Worm (Caenorhabditis elegans) whole organism, L4 larva: ENCODE measurements around the gene ZK757.2.

ENCODE experiments used
- D1046.2 ChIP-seq: fragments of 200-800 bp; sonication (Bioruptor generic); IDR thresholded peaks from 2 replicates; pipeline ENCODE4 v1.3.6; 2022; ENCODE audit warnings: missing genetic modification characterization, missing compliant biosample characterization
- F26F4.8 ChIP-seq: fragments of 200-800 bp; sonication (Bioruptor generic); conservative IDR thresholded peaks from 2 replicates; pipeline ENCODE4 v1.3.6; 2022; ENCODE audit warnings: missing genetic modification characterization, missing compliant biosample characterization
- F44E2.7 ChIP-seq: fragments of 200-800 bp; sonication (Bioruptor generic); IDR thresholded peaks from 2 replicates; pipeline ENCODE4 v2.1.2; 2022; ENCODE audit warnings: missing genetic modification characterization, missing compliant biosample characterization
- R02D3.7 ChIP-seq: fragments of 150-350 bp; sonication (generic microtip); optimal IDR thresholded peaks from 3 replicates; lab custom pipeline; 2014; ENCODE audit warnings: missing biosample characterization, missing genetic modification characterization
- ZK546.5 ChIP-seq, 2 experiments: sonication (generic microtip); optimal IDR thresholded peaks; 2 replicates each; lab custom pipeline; 2017; ENCODE audit warnings: missing biosample characterization in 2 of 2, missing genetic modification characterization in 2 of 2
- aha-1 ChIP-seq: fragments of 150-350 bp; peaks from one replicate; lab custom pipeline; 2014; ENCODE audit warnings: missing biosample characterization, missing genetic modification characterization
- daf-16 ChIP-seq, 3 experiments: sonication (generic microtip); optimal IDR thresholded peaks; 2 replicates each; lab custom pipeline; 2016 to 2017; ENCODE audit warnings: missing genetic modification characterization in 3 of 3, missing genetic modification reagents in 3 of 3, mild to moderate bottlenecking in 2 of 3, missing compliant biosample characterization in 2 of 3, missing biosample characterization in 1 of 3, moderate library complexity in 1 of 3
- daf-8 ChIP-seq: fragments of 200-800 bp; sonication (Bioruptor generic); IDR thresholded peaks from 2 replicates; pipeline ENCODE4 v1.3.6; 2022; ENCODE audit warnings: missing genetic modification characterization, missing compliant biosample characterization
- dmd-6 ChIP-seq: fragments of 200-800 bp; sonication (Bioruptor generic); IDR thresholded peaks from 2 replicates; pipeline ENCODE4 v1.3.6; 2022; ENCODE audit warnings: missing genetic modification reagents, missing genetic modification characterization, missing compliant biosample characterization
- dpl-1 ChIP-seq: fragments of 150-350 bp; optimal IDR thresholded peaks from 2 replicates; lab custom pipeline; 2014; ENCODE audit warnings: missing biosample characterization, missing genetic modification reagents, missing genetic modification characterization
- duxl-1 ChIP-seq: sonication (generic microtip); optimal IDR thresholded peaks from 2 replicates; lab custom pipeline; 2016; ENCODE audit warnings: mild to moderate bottlenecking, missing genetic modification characterization, moderate library complexity, missing compliant biosample characterization; ENCODE audit not compliant: poor library complexity
- dve-1 ChIP-seq: sonication (generic microtip); optimal IDR thresholded peaks from 2 replicates; lab custom pipeline; 2017; ENCODE audit warnings: antibody characterized with exemption, mild to moderate bottlenecking, missing genetic modification characterization, missing compliant biosample characterization; ENCODE audit not compliant: insufficient read depth
- egl-27 ChIP-seq: sonication (generic microtip); optimal IDR thresholded peaks from 3 replicates; lab custom pipeline; 2017; ENCODE audit warnings: missing biosample characterization, missing genetic modification reagents, missing genetic modification characterization
- fkh-10 ChIP-seq: fragments of 150-350 bp; optimal IDR thresholded peaks from 2 replicates; lab custom pipeline; 2014; ENCODE audit warnings: missing biosample characterization, missing genetic modification reagents, missing genetic modification characterization
- hif-1 ChIP-seq, 2 experiments: sonication (generic microtip); optimal IDR thresholded peaks; 2 replicates each; lab custom pipeline; 2016 to 2017; ENCODE audit warnings: missing compliant biosample characterization in 2 of 2, missing genetic modification characterization in 2 of 2, missing genetic modification reagents in 2 of 2, missing genotype in 2 of 2, mild to moderate bottlenecking in 1 of 2
- hlh-11 ChIP-seq: fragments of 200-800 bp; sonication (Bioruptor generic); optimal IDR thresholded peaks from 2 replicates; lab custom pipeline; 2018; ENCODE audit warnings: mild to moderate bottlenecking, missing genetic modification characterization, missing compliant biosample characterization
- hlh-30 ChIP-seq: sonication (generic microtip); optimal IDR thresholded peaks from 2 replicates; lab custom pipeline; 2017; ENCODE audit warnings: antibody characterized with exemption, mild to moderate bottlenecking, missing genetic modification characterization, missing compliant biosample characterization; ENCODE audit not compliant: insufficient read depth
- lin-29 ChIP-seq: fragments of 200-800 bp; sonication (Bioruptor generic); IDR thresholded peaks from 2 replicates; pipeline ENCODE4 v1.3.6; 2022; ENCODE audit warnings: missing genetic modification reagents, missing genetic modification characterization, missing compliant biosample characterization
- lin-39 ChIP-seq: fragments of 150-350 bp; optimal IDR thresholded peaks from 2 replicates; lab custom pipeline; 2014; ENCODE audit warnings: missing biosample characterization, missing genetic modification reagents, missing genetic modification characterization
- lir-3 ChIP-seq: sonication (generic microtip); optimal IDR thresholded peaks from 2 replicates; lab custom pipeline; 2016; ENCODE audit warnings: mild to moderate bottlenecking, missing genetic modification characterization, missing compliant biosample characterization
- madf-9 ChIP-seq: fragments of 200-800 bp; sonication (Bioruptor generic); conservative IDR thresholded peaks from 2 replicates; pipeline ENCODE4 v1.3.6; 2022; ENCODE audit warnings: missing genetic modification reagents, missing genetic modification characterization, missing compliant biosample characterization
- mdl-1 ChIP-seq, 2 experiments: fragments of 150-350 bp in 1 of 2; sonication (generic microtip) in 1 of 2; optimal IDR thresholded peaks; 2 replicates each; lab custom pipeline; 2014 to 2017; ENCODE audit warnings: missing biosample characterization in 2 of 2, missing genetic modification characterization in 2 of 2
- mdt-29 ChIP-seq: fragments of 200-800 bp; sonication (Bioruptor generic); IDR thresholded peaks from 2 replicates; pipeline ENCODE4 v1.3.6; 2022; ENCODE audit warnings: missing genetic modification reagents, missing genetic modification characterization, missing compliant biosample characterization
- mep-1 ChIP-seq: fragments of 150-350 bp; sonication (generic microtip); optimal IDR thresholded peaks from 3 replicates; lab custom pipeline; 2014; ENCODE audit warnings: missing biosample characterization, missing genetic modification characterization
- mes-2 ChIP-seq: sonication (generic microtip); optimal IDR thresholded peaks from 2 replicates; lab custom pipeline; 2016; ENCODE audit warnings: missing genotype, mild to moderate bottlenecking, missing genetic modification characterization, missing compliant biosample characterization; ENCODE audit not compliant: poor library complexity, severe bottlenecking
- nhr-11 ChIP-seq: fragments of 150-350 bp; optimal IDR thresholded peaks from 2 replicates; lab custom pipeline; 2014; ENCODE audit warnings: missing biosample characterization, missing genetic modification characterization
- nhr-25 ChIP-seq: sonication (generic microtip); optimal IDR thresholded peaks from 2 replicates; lab custom pipeline; 2017; ENCODE audit warnings: missing genetic modification characterization, mild to moderate bottlenecking, missing compliant biosample characterization, antibody characterized with exemption, moderate library complexity, borderline replicate concordance; ENCODE audit not compliant: insufficient read depth
- nhr-28 ChIP-seq: fragments of 150-350 bp; optimal IDR thresholded peaks from 2 replicates; lab custom pipeline; 2014; ENCODE audit warnings: missing biosample characterization, missing genetic modification characterization
- nhr-48 ChIP-seq: sonication (generic microtip); optimal IDR thresholded peaks from 2 replicates; lab custom pipeline; 2016; ENCODE audit warnings: mild to moderate bottlenecking, missing genetic modification characterization, missing compliant biosample characterization
- nhr-77 ChIP-seq: fragments of 150-350 bp; optimal IDR thresholded peaks from 2 replicates; lab custom pipeline; 2014; ENCODE audit warnings: missing biosample characterization, missing genetic modification characterization
- php-3 ChIP-seq: fragments of 200-800 bp; sonication (Bioruptor generic); IDR thresholded peaks from 2 replicates; pipeline ENCODE4 v1.3.6; 2022; ENCODE audit warnings: missing genetic modification reagents, missing genetic modification characterization, missing compliant biosample characterization
- pqm-1 ChIP-seq: sonication (generic microtip); optimal IDR thresholded peaks from 2 replicates; lab custom pipeline; 2017; ENCODE audit warnings: missing biosample characterization, missing genetic modification characterization
- tra-1 ChIP-seq: fragments of 200-800 bp; sonication (Bioruptor generic); IDR thresholded peaks from 2 replicates; pipeline ENCODE4 v1.3.6; 2022; ENCODE audit warnings: missing genetic modification reagents, missing genetic modification characterization, missing compliant biosample characterization
- unc-62 ChIP-seq, 3 experiments: fragments of 150-350 bp in 1 of 3; sonication (generic microtip); optimal IDR thresholded peaks in 2 of 3; peaks in 1 of 3; 1 replicate in 1 of 3; 2 replicates in 2 of 3; lab custom pipeline; 2014 to 2017; ENCODE audit warnings: missing biosample characterization in 3 of 3, missing genetic modification characterization in 3 of 3, missing genetic modification reagents in 3 of 3, missing genotype in 1 of 3

Gene ZK757.2

ce11 chrIII:9858061-9858460 lies 20.7 kb downstream of the ZK757.2 start (continued):
- TF ChIP-seq D1046.2 (GFP tag; lab: Robert Waterston, UW) (no peak), R02D3.7 (tag; lab: Kevin White, UChicago) (no peak), ZK546.5 (tag; optimal IDR thresholded peaks at IDR 0.05; lab: Kevin White, UChicago) (no peak), hif-1 (tag; optimal IDR thresholded peaks at IDR 0.05; lab: Kevin White, UChicago) (no peak), mdt-29 (no peak), fkh-10 (GFP tag; lab: Kevin White, UChicago) (no peak), nhr-48 (tag; lab: Kevin White, UChicago) (peak; percentile 32), lin-29 (GFP tag; lab: Robert Waterston, UW) (no peak), dmd-6 (GFP tag; lab: Robert Waterston, UW) (peak; percentile 12; the same call in 1 of the 2 replicates), madf-9 (no peak), dve-1 (tag; lab: Kevin White, UChicago) (peak; percentile 61), daf-8 (GFP tag; lab: Robert Waterston, UW) (no peak), unc-62 (GFP tag; optimal IDR thresholded peaks at IDR 0.05 in 1 of 2; lab: Kevin White, UChicago) (peak in 1 of 2 experiments; percentile 38), unc-62 (tag; optimal IDR thresholded peaks at IDR 0.05; lab: Kevin White, UChicago) (no peak), lir-3 (tag; lab: Kevin White, UChicago) (no peak), lin-39 (tag; lab: Kevin White, UChicago) (no peak), nhr-25 (tag; lab: Kevin White, UChicago) (no peak)

ce11 chrIII:9857110-9857509 lies 21.6 kb downstream of the ZK757.2 start:
- peak; percentile 54 for TF ChIP-seq hlh-11 (tag; lab: Kevin White, UChicago)
- TF ChIP-seq nhr-77 = peak; percentile 36
- no peak for TF ChIP-seq mdt-29
- no peak for TF ChIP-seq tra-1
- peak; percentile 8 for TF ChIP-seq pqm-1 (tag; lab: Kevin White, UChicago)
- peak; percentile 8 for TF ChIP-seq mep-1 (tag; lab: Kevin White, UChicago)
- TF ChIP-seq dve-1 (tag; lab: Kevin White, UChicago) = peak; percentile 77
- no peak for TF ChIP-seq dpl-1
- peak; percentile 57 for TF ChIP-seq dmd-6 (GFP tag; lab: Robert Waterston, UW)
- peak; percentile 79 for TF ChIP-seq php-3 (GFP tag; lab: Robert Waterston, UW)
- TF ChIP-seq mdl-1 (tag; optimal IDR thresholded peaks at IDR 0.05; lab: Kevin White, UChicago) = peak in 1 of 2 experiments; percentile 36
- peak; percentile 38 for TF ChIP-seq hlh-30 (tag; lab: Kevin White, UChicago)
- TF ChIP-seq F26F4.8 (GFP tag; lab: Robert Waterston, UW) = no peak
- no peak for TF ChIP-seq lin-29 (GFP tag; lab: Robert Waterston, UW)
- TF ChIP-seq nhr-28 = peak; percentile 27
- TF ChIP-seq F44E2.7 = no peak
- no peak for TF ChIP-seq daf-16 (GFP tag; optimal IDR thresholded peaks at IDR 0.05; lab: Kevin White, UChicago)
- peak; percentile 90 for TF ChIP-seq daf-16 (tag; optimal IDR thresholded peaks at IDR 0.05; lab: Kevin White, UChicago)
- TF ChIP-seq duxl-1 (tag; lab: Kevin White, UChicago) = no peak
- peak; percentile 21 for TF ChIP-seq mes-2 (tag; lab: Kevin White, UChicago)
- TF ChIP-seq unc-62 (GFP tag; optimal IDR thresholded peaks at IDR 0.05 in 1 of 2; lab: Kevin White, UChicago) = peak in 1 of 2 experiments; percentile 29
- TF ChIP-seq unc-62 (tag; optimal IDR thresholded peaks at IDR 0.05; lab: Kevin White, UChicago) = no peak
- peak; percentile 15 for TF ChIP-seq nhr-11 (tag; lab: Kevin White, UChicago)

- TF ChIP-seq egl-27 (no peak), aha-1 (tag; lab: Kevin White, UChicago) (peak; percentile 88)
Measured at ce11 chrIII:9854960-9855359, 23.8 kb downstream of the ZK757.2 start.
